Fruit fly (Drosophila melanogaster) S2 (cell line): Measurements from ENCODE around the gene twf.

Experiments used
- CG8478 ChIP-seq: fragments of >200 bp; optimal IDR thresholded peaks from 2 replicates; lab custom pipeline; 2018
- CTCF ChIP-seq, 2 experiments: fragments of >200 bp; optimal IDR thresholded peaks; 2 replicates each; lab custom pipeline; 2018

DNA sequence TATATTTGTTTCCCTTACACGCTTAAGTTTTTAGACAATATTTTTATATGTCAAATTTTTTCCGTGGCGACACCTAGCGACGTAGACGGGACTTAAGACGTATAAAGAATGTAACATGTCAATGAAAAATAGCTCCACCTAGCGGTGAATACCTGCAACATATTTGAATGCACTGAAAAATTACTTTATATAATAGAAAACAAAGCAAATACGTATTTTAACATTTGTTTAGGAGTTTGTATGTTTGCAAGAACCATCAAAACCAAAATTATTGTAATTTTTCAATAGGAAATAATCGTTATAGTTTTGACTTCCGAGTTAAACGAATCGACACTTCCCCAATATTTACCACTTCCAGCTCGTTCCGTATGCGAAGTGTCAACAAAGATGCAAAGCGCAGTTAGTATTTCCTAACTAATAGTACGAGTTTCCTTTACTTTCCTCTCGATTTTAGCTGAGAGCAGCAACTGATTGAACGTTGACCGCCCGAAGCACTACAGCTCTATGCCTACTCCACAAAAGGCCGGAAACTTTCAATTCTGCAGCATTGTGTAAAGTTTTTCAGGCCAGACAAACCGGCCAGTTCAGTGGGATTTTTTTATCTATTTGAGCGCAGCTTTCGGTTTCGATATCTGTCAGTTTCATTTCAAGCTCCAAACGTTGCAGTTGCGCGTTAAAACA is 33.4 kb upstream of the twf start, which contains the start of gene Npc2b:
- TF ChIP-seq CG8478 (lab: Kevin White, UChicago) (no peak), CTCF (optimal IDR thresholded peaks at IDR 0.05; lab: Kevin White, UChicago) (peak; percentile 72 to 94)
